Worm (Caenorhabditis elegans) whole organism, young adult: Measurements from ENCODE around the gene msp-51.

Experiments
- egl-18 ChIP-seq: fragments of 200-800 bp; sonication (Bioruptor generic); IDR thresholded peaks from 2 replicates; pipeline ENCODE4 v1.3.6; 2022; ENCODE audit warnings: missing genetic modification reagents, missing genetic modification characterization, missing compliant biosample characterization
- him-1 ChIP-seq: sonication (generic microtip); optimal IDR thresholded peaks from 2 replicates; lab custom pipeline; 2016; ENCODE audit warnings: missing genotype, missing genetic modification reagents, missing genetic modification characterization, missing compliant biosample characterization

DNA sequence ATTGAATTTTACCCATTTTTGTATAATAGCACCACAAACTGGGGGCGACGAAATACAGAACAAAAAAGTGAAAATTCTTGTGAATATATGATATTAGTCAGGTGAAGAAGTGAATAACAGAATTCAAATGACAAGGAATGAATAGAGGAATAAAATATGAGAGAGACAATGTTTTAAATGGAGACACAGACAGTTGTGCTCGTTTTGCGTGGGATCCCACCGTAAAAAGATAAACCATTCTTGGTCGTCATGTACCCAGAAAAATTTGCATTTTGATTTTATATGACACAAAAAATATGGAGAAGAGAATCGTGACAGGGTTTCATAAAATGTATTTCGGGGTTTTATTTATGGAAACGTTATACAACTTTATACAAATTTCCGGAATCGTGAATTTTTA is 17.4 kb downstream of the msp-51 start, which contains the start of gene F36H12.17:
- TF ChIP-seq egl-18 (GFP tag; lab: Robert Waterston, UW) = no peak
- TF ChIP-seq him-1 = no peak
